Fruit fly (Drosophila melanogaster) whole organism, embryonic: Measurements from ENCODE around the gene Ogdh.
A peak's percentile ranks its signal among the peaks of the same experiment; 100 is the strongest.

Experiments
- Antp ChIP-seq: fragments of 200-800 bp; sonication (Bioruptor generic); optimal IDR thresholded peaks from 3 replicates; lab custom pipeline; 2016; ENCODE audit warnings: missing biosample characterization, missing genetic modification characterization
- Bteb2 ChIP-seq: fragments of 200-800 bp; sonication (Bioruptor generic); optimal IDR thresholded peaks from 2 replicates; lab custom pipeline; 2016; ENCODE audit warnings: missing biosample characterization, missing genetic modification characterization
- CG10147 ChIP-seq: fragments of 200-800 bp; sonication (Bioruptor generic); optimal IDR thresholded peaks from 2 replicates; lab custom pipeline; 2019; ENCODE audit warnings: missing biosample characterization, mild to moderate bottlenecking, missing genetic modification characterization, moderate library complexity
- CG11247 ChIP-seq: fragments of 200-800 bp; sonication (Bioruptor generic); IDR thresholded peaks from 2 replicates; pipeline ENCODE4 v1.3.6; 2022; ENCODE audit warnings: missing biosample characterization, missing genetic modification characterization
- CG11696 ChIP-seq: fragments of 200-800 bp; sonication (Bioruptor generic); IDR thresholded peaks from 2 replicates; pipeline ENCODE4 v1.3.6; 2022; ENCODE audit warnings: missing biosample characterization, missing genetic modification characterization
- CG12942 ChIP-seq: fragments of 200-800 bp; sonication (Bioruptor generic); optimal IDR thresholded peaks from 3 replicates; lab custom pipeline; 2016; ENCODE audit warnings: missing biosample characterization, missing genetic modification characterization
- CG13296 ChIP-seq: fragments of 200-800 bp; sonication (Bioruptor generic); optimal IDR thresholded peaks from 3 replicates; lab custom pipeline; 2018; ENCODE audit warnings: missing biosample characterization, mild to moderate bottlenecking, missing genetic modification characterization
- CG13424 ChIP-seq: fragments of 200-800 bp; sonication (Bioruptor generic); optimal IDR thresholded peaks from 2 replicates; lab custom pipeline; 2019; ENCODE audit warnings: missing biosample characterization, mild to moderate bottlenecking, missing genetic modification characterization, moderate library complexity
- CG14667 ChIP-seq: fragments of 200-800 bp; sonication (Bioruptor generic); IDR thresholded peaks from 2 replicates; pipeline ENCODE4 v1.3.6; 2022; ENCODE audit warnings: missing biosample characterization, missing genetic modification characterization
- CG15073 ChIP-seq: fragments of 200-800 bp; sonication (Bioruptor generic); optimal IDR thresholded peaks from 2 replicates; lab custom pipeline; 2016; ENCODE audit warnings: missing biosample characterization, missing genetic modification characterization
- CG15269 ChIP-seq: fragments of 200-800 bp; sonication (Bioruptor generic); optimal IDR thresholded peaks from 2 replicates; lab custom pipeline; 2018; ENCODE audit warnings: missing biosample characterization, mild to moderate bottlenecking, missing genetic modification characterization, moderate library complexity
- CG17802 ChIP-seq: fragments of 200-800 bp; sonication (Bioruptor generic); optimal IDR thresholded peaks from 2 replicates; lab custom pipeline; 2018; ENCODE audit warnings: missing biosample characterization, mild to moderate bottlenecking, missing genetic modification characterization, moderate library complexity
- CG17829 ChIP-seq: fragments of 200-800 bp; optimal IDR thresholded peaks from 2 replicates; lab custom pipeline; 2019; ENCODE audit warnings: missing biosample characterization, mild to moderate bottlenecking, missing genetic modification characterization, moderate library complexity
- CG1832 ChIP-seq: fragments of 200-800 bp; sonication (Bioruptor generic); optimal IDR thresholded peaks from 2 replicates; lab custom pipeline; 2017; ENCODE audit warnings: missing biosample characterization, mild to moderate bottlenecking, missing genetic modification characterization, inconsistent platforms
- CG2678 ChIP-seq: fragments of 200-800 bp; sonication (Bioruptor generic); optimal IDR thresholded peaks from 3 replicates; lab custom pipeline; 2019; ENCODE audit warnings: missing biosample characterization, mild to moderate bottlenecking, missing genetic modification characterization, moderate library complexity
- CG34376 ChIP-seq: fragments of 200-800 bp; sonication (Bioruptor generic); optimal IDR thresholded peaks from 2 replicates; lab custom pipeline; 2018; ENCODE audit warnings: missing biosample characterization, mild to moderate bottlenecking, missing genetic modification characterization
- CG3995 ChIP-seq: fragments of 200-800 bp; sonication (Bioruptor generic); optimal IDR thresholded peaks from 3 replicates; lab custom pipeline; 2016; ENCODE audit warnings: missing biosample characterization, missing genetic modification characterization
- CG4424 ChIP-seq: fragments of 200-800 bp; sonication (Bioruptor generic); optimal IDR thresholded peaks from 3 replicates; lab custom pipeline; 2016; ENCODE audit warnings: missing biosample characterization, missing genetic modification characterization
- CG4730 ChIP-seq: fragments of 200-800 bp; sonication (Bioruptor generic); IDR thresholded peaks from 2 replicates; pipeline ENCODE4 v1.3.6; 2022; ENCODE audit warnings: missing biosample characterization, missing genetic modification characterization
- CG8089 ChIP-seq: fragments of 200-800 bp; sonication (Bioruptor generic); optimal IDR thresholded peaks from 3 replicates; lab custom pipeline; 2016; ENCODE audit warnings: missing biosample characterization, missing genetic modification characterization
- CG8290 ChIP-seq, 3 experiments: fragments of 200-800 bp; sonication (Bioruptor generic); optimal IDR thresholded peaks; 2 replicates each; lab custom pipeline; 2016 to 2019; ENCODE audit warnings: missing biosample characterization in 3 of 3, missing genetic modification characterization in 3 of 3, mild to moderate bottlenecking in 2 of 3, moderate library complexity in 1 of 3
- CG8359 ChIP-seq: fragments of 200-800 bp; sonication (Bioruptor generic); optimal IDR thresholded peaks from 2 replicates; lab custom pipeline; 2017; ENCODE audit warnings: missing biosample characterization, mild to moderate bottlenecking, missing genetic modification characterization, borderline replicate concordance
- CG8765 ChIP-seq: fragments of 200-800 bp; sonication (Bioruptor generic); IDR thresholded peaks from 2 replicates; pipeline ENCODE4 v1.3.6; 2022; ENCODE audit warnings: missing biosample characterization, missing genetic modification characterization
- D ChIP-seq, 2 experiments: fragments of 200-800 bp in 1 of 2; fragments of >200 bp in 1 of 2; sonication (Bioruptor generic) in 1 of 2; optimal IDR thresholded peaks; 2 replicates in 1 of 2; 3 replicates in 1 of 2; lab custom pipeline; 2017; ENCODE audit warnings: mild to moderate bottlenecking in 1 of 2, missing biosample characterization in 1 of 2, missing genetic modification characterization in 1 of 2, missing genetic modification reagents in 1 of 2
- Deaf1 ChIP-seq: fragments of 200-800 bp; optimal IDR thresholded peaks from 3 replicates; lab custom pipeline; 2019; ENCODE audit warnings: missing biosample characterization, mild to moderate bottlenecking, missing genetic modification characterization, moderate library complexity
- HmgD ChIP-seq: fragments of 200-800 bp; sonication (Bioruptor generic); optimal IDR thresholded peaks from 3 replicates; lab custom pipeline; 2016; ENCODE audit warnings: missing biosample characterization, missing genetic modification characterization
- Lim3 ChIP-seq: fragments of 200-800 bp; sonication (Bioruptor generic); IDR thresholded peaks from 2 replicates; pipeline ENCODE4 v1.3.6; 2022; ENCODE audit warnings: missing biosample characterization, missing genetic modification characterization
- Taf1 ChIP-seq: fragments of 200-800 bp; sonication (Bioruptor generic); IDR thresholded peaks from 2 replicates; pipeline ENCODE4 v1.3.6; 2022; ENCODE audit warnings: missing biosample characterization, missing genetic modification characterization
- ap ChIP-seq: fragments of 200-800 bp; sonication (Bioruptor generic); IDR thresholded peaks from 2 replicates; pipeline ENCODE4 v1.3.6; 2022; ENCODE audit warnings: missing biosample characterization, missing genetic modification characterization
- ara ChIP-seq: fragments of 200-800 bp; sonication (Bioruptor generic); IDR thresholded peaks from 2 replicates; pipeline ENCODE4 v1.3.6; 2022; ENCODE audit warnings: missing biosample characterization, missing genetic modification characterization
- bab2 ChIP-seq: fragments of 200-800 bp; sonication (Bioruptor generic); optimal IDR thresholded peaks from 2 replicates; lab custom pipeline; 2016; ENCODE audit warnings: missing biosample characterization, missing genetic modification characterization
- croc ChIP-seq: fragments of 200-800 bp; sonication (Bioruptor generic); conservative IDR thresholded peaks from 3 replicates; pipeline ENCODE4 v1.3.6; 2022; ENCODE audit warnings: missing biosample characterization, missing genetic modification characterization
- dmrt11E ChIP-seq: fragments of 200-800 bp; sonication (Bioruptor generic); optimal IDR thresholded peaks from 3 replicates; lab custom pipeline; 2018; ENCODE audit warnings: missing biosample characterization, mild to moderate bottlenecking, missing genetic modification characterization, moderate library complexity
- dysf ChIP-seq: fragments of 200-800 bp; sonication (Bioruptor generic); IDR thresholded peaks from 3 replicates; pipeline ENCODE4 v1.3.6; 2022; ENCODE audit warnings: missing biosample characterization, missing genetic modification characterization
- ems ChIP-seq: fragments of 200-800 bp; sonication (Bioruptor generic); optimal IDR thresholded peaks from 3 replicates; lab custom pipeline; 2016; ENCODE audit warnings: missing biosample characterization, missing genetic modification characterization
- fd64A ChIP-seq: fragments of 200-800 bp; sonication (Bioruptor generic); optimal IDR thresholded peaks from 3 replicates; lab custom pipeline; 2018; ENCODE audit warnings: missing biosample characterization, mild to moderate bottlenecking, missing genetic modification characterization
- hkb ChIP-seq, 2 experiments: fragments of 200-800 bp in 1 of 2; fragments of >200 bp in 1 of 2; sonication (Bioruptor generic) in 1 of 2; IDR thresholded peaks in 1 of 2; optimal IDR thresholded peaks in 1 of 2; 2 replicates each; pipeline versions ENCODE4 v1.3.6 to Lab custom; 2017 to 2022; ENCODE audit warnings: missing biosample characterization in 1 of 2, missing genetic modification characterization in 1 of 2
- pfk ChIP-seq: fragments of 200-800 bp; sonication (Bioruptor generic); optimal IDR thresholded peaks from 2 replicates; lab custom pipeline; 2018; ENCODE audit warnings: missing biosample characterization, mild to moderate bottlenecking, missing genetic modification characterization, moderate library complexity
- pita ChIP-seq: fragments of 200-800 bp; sonication (Bioruptor generic); optimal IDR thresholded peaks from 2 replicates; lab custom pipeline; 2017; ENCODE audit warnings: missing biosample characterization, mild to moderate bottlenecking, missing genetic modification characterization
- prd ChIP-seq, 3 experiments: fragments of >200 bp in 2 of 3; fragments of 200-800 bp in 1 of 3; sonication (Bioruptor generic) in 1 of 3; optimal IDR thresholded peaks in 2 of 3; IDR thresholded peaks in 1 of 3; 2 replicates in 2 of 3; 3 replicates in 1 of 3; pipeline versions ENCODE4 v1.3.6 to Lab custom; 2017 to 2022; ENCODE audit warnings: missing biosample characterization in 1 of 3, missing genetic modification characterization in 1 of 3
- run ChIP-seq: fragments of 200-800 bp; sonication (Bioruptor generic); optimal IDR thresholded peaks from 3 replicates; lab custom pipeline; 2018; ENCODE audit warnings: missing biosample characterization, mild to moderate bottlenecking, missing genetic modification characterization
- sens-2 ChIP-seq: fragments of 200-800 bp; sonication (Bioruptor generic); IDR thresholded peaks from 2 replicates; pipeline ENCODE4 v1.3.6; 2022; ENCODE audit warnings: missing biosample characterization, missing genetic modification characterization
- seq ChIP-seq: fragments of 200-800 bp; sonication (Bioruptor generic); IDR thresholded peaks from 2 replicates; pipeline ENCODE4 v1.3.6; 2022; ENCODE audit warnings: missing biosample characterization, missing genetic modification characterization
- sug ChIP-seq: fragments of 200-800 bp; optimal IDR thresholded peaks from 2 replicates; lab custom pipeline; 2019; ENCODE audit warnings: missing biosample characterization, mild to moderate bottlenecking, missing genetic modification characterization, moderate library complexity
- usp ChIP-seq: fragments of >200 bp; optimal IDR thresholded peaks from 2 replicates; lab custom pipeline; 2017; ENCODE audit warnings: missing biosample characterization, missing genetic modification characterization
- z ChIP-seq: fragments of 200-800 bp; sonication (Bioruptor generic); IDR thresholded peaks from 3 replicates; pipeline ENCODE4 v1.3.6; 2022; ENCODE audit warnings: missing biosample characterization, missing genetic modification characterization
- zen ChIP-seq: fragments of 200-800 bp; sonication (Bioruptor generic); optimal IDR thresholded peaks from 3 replicates; lab custom pipeline; 2018; ENCODE audit warnings: missing biosample characterization, mild to moderate bottlenecking, missing genetic modification characterization, moderate library complexity

The Ogdh gene

DNA sequence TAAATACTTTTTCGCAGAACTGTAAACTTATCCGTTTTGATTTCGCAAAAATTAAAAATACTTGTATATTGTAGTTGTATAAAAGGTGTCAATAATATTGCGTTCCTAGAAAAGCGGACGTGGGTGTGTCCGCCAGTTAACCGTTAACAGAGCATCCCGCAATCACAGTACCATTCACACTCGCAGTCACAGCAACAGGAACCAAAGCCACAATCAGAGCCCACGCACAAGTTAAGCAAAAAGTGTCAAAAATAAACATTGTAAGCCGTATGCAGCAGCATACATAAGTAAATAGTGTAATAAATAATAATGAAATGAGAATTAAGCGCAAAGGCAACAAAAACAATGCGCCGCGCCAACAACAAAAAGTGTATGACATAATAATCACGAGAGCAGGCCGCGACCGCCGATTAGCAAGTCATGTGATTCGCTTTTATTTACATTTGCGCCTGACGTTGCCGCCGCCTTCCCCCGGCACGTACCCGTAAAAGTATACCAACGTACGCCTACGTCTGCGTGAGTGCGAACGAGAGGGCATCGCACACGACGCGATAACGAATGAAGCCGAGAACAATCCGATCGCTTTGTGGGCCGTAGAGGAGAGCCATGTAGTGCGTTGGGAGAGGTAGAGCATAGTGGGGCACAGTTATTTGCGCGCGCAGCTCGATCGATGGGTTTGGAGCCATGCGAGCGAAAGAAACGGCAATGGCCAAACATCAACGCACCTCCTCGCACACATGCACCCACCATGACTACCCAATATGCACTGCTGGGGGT is 55.3 kb downstream of the Ogdh start (continued):
- TF ChIP-seq CG34376 (peak; percentile 95), CG13296 (GFP tag; lab: Kevin White, UChicago) (peak; percentile 62), fd64A (GFP tag; lab: Kevin White, UChicago) (peak; percentile 43), CG17802 (tag; lab: Kevin White, UChicago) (no peak), ems (no peak), usp (no peak), CG3995 (GFP tag; lab: Kevin White, UChicago) (peak; percentile 48), seq (peak; percentile 23; the same call in 1 of the 2 replicates), Antp (GFP tag; lab: Kevin White, UChicago) (no peak), Bteb2 (no peak), dmrt11E (no peak), CG1832 (peak; percentile 88), CG11247 (peak; percentile 42; the same call in 1 of the 2 replicates), D (optimal IDR thresholded peaks at IDR 0.05; lab: Kevin White, UChicago) (no peak), D (GFP tag; optimal IDR thresholded peaks at IDR 0.05; lab: Kevin White, UChicago) (no peak), CG17829 (tag; lab: Kevin White, UChicago) (no peak), CG8089 (GFP tag; lab: Kevin White, UChicago) (no peak), croc (GFP tag; lab: Robert Waterston, UW) (no peak), sug (tag; lab: Kevin White, UChicago) (peak; percentile 99), run (peak; percentile 32), CG10147 (GFP tag; lab: Kevin White, UChicago) (no peak), CG15073 (GFP tag; lab: Kevin White, UChicago) (no peak), ara (peak; percentile 38; the same call in 1 of the 2 replicates), z (GFP tag; lab: Robert Waterston, UW) (no peak), pfk (peak; percentile 39), CG15269 (tag; lab: Kevin White, UChicago) (peak; percentile 27), CG8290 (GFP tag; optimal IDR thresholded peaks at IDR 0.05; lab: Kevin White, UChicago) (peak; percentile 39), CG8290 (tag; optimal IDR thresholded peaks at IDR 0.05; lab: Kevin White, UChicago) (peak; percentile 10 to 87), Taf1 (peak; percentile 5; the same call in 1 of the 2 replicates), CG8359 (GFP tag; lab: Kevin White, UChicago) (no peak), CG12942 (GFP tag; lab: Kevin White, UChicago) (peak; percentile 1), CG4424 (GFP tag; lab: Kevin White, UChicago) (peak; percentile 34), prd (optimal IDR thresholded peaks at IDR 0.05; lab: Kevin White, UChicago) (no peak), prd (GFP tag; IDR thresholded peaks at IDR 0.05; lab: Robert Waterston, UW) (peak; percentile 39; the same call in 1 of the 3 replicates), Deaf1 (peak; percentile 100), ap (GFP tag; lab: Robert Waterston, UW) (no peak), zen (tag; lab: Kevin White, UChicago) (no peak), Lim3 (GFP tag; lab: Robert Waterston, UW) (no peak), bab2 (GFP tag; lab: Kevin White, UChicago) (peak; percentile 23), sens-2 (GFP tag; lab: Robert Waterston, UW) (peak; percentile 55), dysf (GFP tag; lab: Robert Waterston, UW) (peak; percentile 30; the same call in 1 of the 3 replicates), pita (no peak), HmgD (peak; percentile 72), CG8765 (GFP tag; lab: Robert Waterston, UW) (no peak), hkb (optimal IDR thresholded peaks at IDR 0.05; lab: Kevin White, UChicago) (no peak), hkb (GFP tag; IDR thresholded peaks at IDR 0.05; lab: Robert Waterston, UW) (0 out of 2 replicates have a peak, but pooled peaks have one; percentile 31), CG14667 (GFP tag; lab: Robert Waterston, UW) (no peak), CG13424 (tag; lab: Kevin White, UChicago) (peak; percentile 37), CG4730 (GFP tag; lab: Robert Waterston, UW) (peak; percentile 23; the same call in 1 of the 2 replicates), CG2678 (tag; lab: Kevin White, UChicago) (peak; percentile 39), CG11696 (peak; percentile 95)
